Fruit fly (Drosophila melanogaster) S2 (cell line): Measurements from ENCODE around the gene mei-38.

Experiments
- CG8478 ChIP-seq: fragments of >200 bp; optimal IDR thresholded peaks from 2 replicates; lab custom pipeline; 2018
- CTCF ChIP-seq, 2 experiments: fragments of >200 bp; optimal IDR thresholded peaks; 2 replicates each; lab custom pipeline; 2018

Gene mei-38

DNA sequence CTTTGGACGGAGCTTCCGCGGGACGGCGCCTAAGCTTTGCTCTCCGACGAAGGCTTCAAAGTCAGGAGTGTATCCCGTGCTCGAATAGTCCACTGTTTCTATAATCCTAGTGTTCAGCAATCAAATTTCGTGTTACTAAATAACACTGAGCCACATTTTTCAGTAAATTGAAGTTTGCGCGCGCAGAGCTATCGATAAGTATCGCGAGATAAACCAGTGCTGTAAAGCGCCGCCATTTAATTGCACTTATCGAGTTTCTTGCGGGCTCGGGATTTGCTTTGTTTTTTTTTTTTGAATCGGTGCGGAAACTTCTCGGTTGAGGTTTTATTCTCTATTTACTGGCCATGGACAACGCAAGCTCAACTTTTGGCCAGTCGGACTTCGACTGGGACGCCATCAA lies at the start of gene mei-38, which contains the start of gene Rab27:
mei-38 (plus strand) TSS at position 216 of the 400 bp plus-strand sequence.
Rab27 (minus strand) TSS at position 127 of the 400 bp plus-strand sequence.
- TF ChIP-seq CG8478 (lab: Kevin White, UChicago) (no peak), CTCF (optimal IDR thresholded peaks at IDR 0.05; lab: Kevin White, UChicago) (peak in 1 of 2 experiments; percentile 6)

DNA sequence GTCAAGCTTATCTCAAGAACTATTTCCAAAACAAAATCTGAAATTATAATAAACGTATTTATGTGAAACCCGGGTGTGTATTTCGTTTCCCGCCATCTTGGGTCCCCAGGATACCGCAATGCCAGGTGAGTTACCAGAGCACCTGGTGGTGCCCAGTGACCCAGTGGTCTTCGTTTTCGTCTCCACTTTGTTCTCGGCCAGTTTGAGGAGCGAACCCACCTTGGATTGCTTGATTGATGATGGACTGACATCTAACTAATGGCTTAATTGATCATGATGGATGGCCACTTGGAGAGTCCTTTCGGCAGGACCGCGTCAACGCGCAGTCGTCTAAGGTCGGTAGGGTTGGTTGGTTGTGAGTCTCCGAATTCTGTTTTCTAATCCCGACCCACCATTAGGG lies 24.7 kb upstream of the mei-38 start, which contains the start of gene Gr2a:
Gr2a (plus strand) TSS at position 301 of the 400 bp plus-strand sequence.
- TF ChIP-seq CG8478 (lab: Kevin White, UChicago), result no peak
- TF ChIP-seq CTCF (optimal IDR thresholded peaks at IDR 0.05; lab: Kevin White, UChicago), result no peak

DNA sequence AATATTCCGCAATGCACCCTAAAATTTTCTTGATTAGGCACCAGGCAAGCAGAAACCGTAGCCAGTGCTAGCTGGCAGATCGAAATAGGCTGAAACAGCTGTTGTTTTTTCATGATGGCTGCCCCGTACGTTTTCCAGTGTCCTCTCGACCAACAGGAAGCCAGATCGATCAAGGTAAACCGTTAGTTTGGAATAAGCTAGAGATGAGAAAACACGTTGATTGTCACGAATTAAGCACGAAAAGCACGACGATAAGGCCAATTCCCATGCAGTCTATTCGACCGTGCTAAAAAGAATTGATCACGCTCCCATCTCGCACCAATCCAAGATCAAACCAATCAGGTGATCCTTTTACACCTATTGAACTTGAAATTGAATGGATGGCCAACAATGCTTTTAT lies 22.0 kb upstream of the mei-38 start:
- no peak for TF ChIP-seq CG8478 (lab: Kevin White, UChicago)
- no peak for TF ChIP-seq CTCF (optimal IDR thresholded peaks at IDR 0.05; lab: Kevin White, UChicago)

- no peak for TF ChIP-seq CTCF (optimal IDR thresholded peaks at IDR 0.05; lab: Kevin White, UChicago)
- no peak for TF ChIP-seq CG8478 (lab: Kevin White, UChicago)
These were observed 19.9 kb upstream of the mei-38 start, which contains the start of gene CG14785 for dm6 chrX:1456954-1457353. CG14785 (minus strand) TSS chrX:1457054.

DNA sequence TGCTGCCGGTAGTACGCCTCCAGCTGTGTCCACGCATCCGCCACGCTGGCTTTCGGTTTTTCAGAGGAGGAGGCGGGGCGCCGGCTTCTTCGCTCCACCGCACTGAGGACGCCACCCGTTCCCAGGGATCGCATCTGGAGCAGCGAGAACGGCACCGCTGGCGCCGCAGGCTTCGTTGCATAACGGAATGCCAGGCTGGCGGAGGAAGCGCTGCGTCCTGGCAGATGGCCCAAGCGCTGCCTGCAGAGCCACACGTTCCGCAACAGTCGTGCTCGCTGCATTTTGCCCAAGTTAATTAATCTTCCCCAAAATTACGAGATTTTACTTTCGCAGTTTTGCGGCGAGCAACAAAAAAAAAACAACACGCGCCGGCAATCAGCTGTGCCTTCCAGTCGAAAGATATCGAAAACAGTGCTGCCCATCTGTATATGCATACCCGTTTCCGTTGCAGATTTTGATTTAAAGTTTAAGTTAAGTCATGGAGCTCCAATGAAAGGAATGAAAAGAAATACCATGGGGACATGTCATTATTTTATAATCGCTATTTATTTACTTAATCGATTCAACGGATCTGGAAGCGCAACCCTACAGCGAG lies 16.5 kb upstream of the mei-38 start, which contains the start of gene Lrpprc2:
Lrpprc2 (minus strand) TSS at position 340 of the 595 bp plus-strand sequence.
- TF ChIP-seq CTCF (optimal IDR thresholded peaks at IDR 0.05; lab: Kevin White, UChicago), result no peak
- TF ChIP-seq CG8478 (lab: Kevin White, UChicago), result no peak

dm6 chrX:1461544-1461943 lies 15.3 kb upstream of the mei-38 start, which contains the start of gene CG14787:
CG14787 (minus strand) TSS chrX:1461676.
- no peak for TF ChIP-seq CTCF (optimal IDR thresholded peaks at IDR 0.05; lab: Kevin White, UChicago)
- TF ChIP-seq CG8478 (lab: Kevin White, UChicago), result no peak

- TF ChIP-seq CTCF (optimal IDR thresholded peaks at IDR 0.05; lab: Kevin White, UChicago), result peak; percentile 3 to 7
- no peak for TF ChIP-seq CG8478 (lab: Kevin White, UChicago)
These were observed 12.8 kb upstream of the mei-38 start, which contains the start of gene Ns3 for dm6 chrX:1464033-1464432. Ns3 (minus strand) TSS chrX:1464220.

DNA sequence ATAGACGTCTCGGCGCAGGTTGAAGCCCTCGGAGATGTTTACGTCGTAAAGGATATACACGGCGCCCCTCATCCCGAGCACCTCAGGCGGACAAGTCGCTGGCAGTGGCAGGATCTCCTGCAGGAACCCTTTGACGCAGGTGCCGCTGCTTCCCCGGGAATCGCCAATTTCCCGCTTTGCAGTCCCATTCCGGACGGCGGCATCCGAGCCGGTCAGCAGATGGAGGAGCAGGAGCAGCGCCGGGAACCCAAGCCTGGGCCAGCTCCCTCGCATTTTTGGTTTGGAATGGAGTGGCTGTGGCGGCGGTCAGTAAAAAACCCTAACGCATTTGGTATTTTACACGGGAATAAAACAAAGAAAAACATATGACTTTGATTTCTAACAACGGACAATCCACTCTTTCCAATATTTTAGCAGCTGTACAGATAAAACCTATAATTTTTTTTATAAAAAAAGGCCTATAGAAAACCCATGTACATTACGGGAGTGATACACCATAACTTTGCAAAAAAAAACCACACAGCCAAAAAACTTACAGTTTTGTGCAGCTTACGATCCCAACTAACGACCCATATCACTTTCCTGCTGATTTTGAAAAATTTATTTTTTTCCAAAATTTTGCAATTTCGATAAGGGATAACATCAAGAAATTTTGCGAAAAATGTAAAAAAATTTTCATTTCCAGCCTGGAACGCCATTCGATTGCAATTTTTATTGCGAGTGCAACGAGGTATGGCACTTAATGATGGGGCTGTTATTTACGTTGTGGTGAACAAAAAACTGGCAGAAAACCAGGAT lies 11.0 kb upstream of the mei-38 start, which contains the start of the genes O-fut2 and CG14777:
O-fut2 (minus strand) TSS at position 290 of the 798 bp plus-strand sequence.
CG14777 (plus strand) TSS at position 428 of the 798 bp plus-strand sequence.
- TF ChIP-seq CTCF (optimal IDR thresholded peaks at IDR 0.05; lab: Kevin White, UChicago), result no peak
- no peak for TF ChIP-seq CG8478 (lab: Kevin White, UChicago)

dm6 chrX:1466505-1467381 lies 10.1 kb upstream of the mei-38 start:
- TF ChIP-seq CTCF (optimal IDR thresholded peaks at IDR 0.05; lab: Kevin White, UChicago) (no peak), CG8478 (lab: Kevin White, UChicago) (no peak)

DNA sequence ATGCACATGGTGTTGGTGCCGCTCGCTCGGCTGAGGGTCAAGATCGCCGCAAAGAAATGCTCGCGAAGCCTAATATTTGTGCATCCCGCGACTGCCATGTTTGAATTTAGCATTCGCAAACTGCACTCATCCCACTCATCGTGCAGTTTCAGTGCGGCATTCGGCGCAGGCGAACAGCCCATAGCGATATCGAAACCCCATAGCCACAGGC lies 9.6 kb upstream of the mei-38 start, which contains the start of gene CG14778:
CG14778 (plus strand) TSS at position 112 of the 211 bp plus-strand sequence.
- TF ChIP-seq CTCF (optimal IDR thresholded peaks at IDR 0.05; lab: Kevin White, UChicago) (no peak), CG8478 (lab: Kevin White, UChicago) (no peak)

- TF ChIP-seq CTCF (optimal IDR thresholded peaks at IDR 0.05; lab: Kevin White, UChicago) (no peak), CG8478 (lab: Kevin White, UChicago) (no peak)
These were observed 7.1 kb upstream of the mei-38 start, which contains the start of gene CG32808 for dm6 chrX:1469717-1470116. CG32808 (minus strand) TSS chrX:1469817.

DNA sequence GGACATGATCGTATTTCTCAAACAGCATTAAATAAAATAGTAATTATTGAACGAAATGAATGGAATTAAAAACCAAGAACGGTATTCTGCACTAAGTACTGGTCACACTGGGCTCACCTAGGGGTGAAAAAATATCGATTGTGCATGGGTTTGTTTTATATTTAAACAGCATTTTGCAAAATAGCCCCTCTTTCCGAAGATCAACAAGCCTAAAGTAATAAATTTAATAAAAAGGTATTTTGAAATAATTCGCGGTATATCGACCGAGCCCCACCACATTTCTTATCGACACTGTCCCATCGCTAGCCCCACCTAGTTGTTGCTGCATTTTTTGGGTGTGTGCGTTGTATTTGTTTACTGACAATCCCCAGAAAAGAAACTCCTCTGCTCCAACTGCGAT lies 6.3 kb upstream of the mei-38 start, which contains the start of gene pck:
pck (plus strand) TSS at position 105 of the 400 bp plus-strand sequence.
- TF ChIP-seq CG8478 (lab: Kevin White, UChicago) (no peak), CTCF (optimal IDR thresholded peaks at IDR 0.05; lab: Kevin White, UChicago) (no peak)

dm6 chrX:1472222-1472621 lies 4.6 kb upstream of the mei-38 start, which contains the start of gene CG14780:
CG14780 (plus strand) TSS chrX:1472522.
- TF ChIP-seq CG8478 (lab: Kevin White, UChicago), result no peak
- TF ChIP-seq CTCF (optimal IDR thresholded peaks at IDR 0.05; lab: Kevin White, UChicago), result no peak

dm6 chrX:1476436-1476835 lies 427 bp upstream of the mei-38 start:
- no peak for TF ChIP-seq CG8478 (lab: Kevin White, UChicago)
- TF ChIP-seq CTCF (optimal IDR thresholded peaks at IDR 0.05; lab: Kevin White, UChicago), result no peak
